Fruit fly (Drosophila melanogaster): ENCODE measurements around the gene CG11134.

Gene CG11134

dm6 chrX:13740062-13740461 lies 2.3 kb downstream of the CG11134 start (continued):
- peak; percentile 68 for TF ChIP-seq toy (GFP tag; IDR thresholded peaks at IDR 0.05)
- TF ChIP-seq jing (GFP tag; optimal IDR thresholded peaks at IDR 0.05), result peak; percentile 47
- TF ChIP-seq nau (GFP tag; optimal IDR thresholded peaks at IDR 0.05), result peak; percentile 31
- no peak; the same call in 2 of the 3 replicates for TF ChIP-seq CG17361 (GFP tag; IDR thresholded peaks at IDR 0.05)
- peak; percentile 89 for TF ChIP-seq CG15269 (tag; optimal IDR thresholded peaks at IDR 0.05)
- TF ChIP-seq chinmo (GFP tag; IDR thresholded peaks at IDR 0.05; ENCODE audit: partially characterized antibody), result no peak
- peak; percentile 69 for TF ChIP-seq CG2712 (tag; optimal IDR thresholded peaks at IDR 0.05)
- TF ChIP-seq CG10462 (GFP tag; optimal IDR thresholded peaks at IDR 0.05), result no peak
- no peak for TF ChIP-seq run (tag; optimal IDR thresholded peaks at IDR 0.05)
- peak; percentile 55 for TF ChIP-seq CG4820 (GFP tag; optimal IDR thresholded peaks at IDR 0.05)
- TF ChIP-seq CG7745 (tag; optimal IDR thresholded peaks at IDR 0.05), result no peak
- TF ChIP-seq nerfin-1 (tag; optimal IDR thresholded peaks at IDR 0.05), result peak; percentile 33
- TF ChIP-seq CG7556 (GFP tag; optimal IDR thresholded peaks at IDR 0.05), result no peak
- peak; percentile 58 for TF ChIP-seq Atf3 (GFP tag; optimal IDR thresholded peaks at IDR 0.05)
- peak; percentile 44; the same call in 1 of the 2 replicates for TF ChIP-seq klu (GFP tag; IDR thresholded peaks at IDR 0.05)
- TF ChIP-seq sisA (GFP tag; IDR thresholded peaks at IDR 0.05), result peak; percentile 85
- TF ChIP-seq sc (optimal IDR thresholded peaks at IDR 0.05), result no peak
- peak; percentile 15 for TF ChIP-seq sc (GFP tag; optimal IDR thresholded peaks at IDR 0.05)
- TF ChIP-seq mld (GFP tag; IDR thresholded peaks at IDR 0.05; ENCODE audit: partially characterized antibody), result no peak
- peak; percentile 70 for TF ChIP-seq gsb (GFP tag; IDR thresholded peaks at IDR 0.05)
- TF ChIP-seq unpg (GFP tag; optimal IDR thresholded peaks at IDR 0.05), result peak; percentile 72
- no peak for TF ChIP-seq CG9797 (GFP tag; optimal IDR thresholded peaks at IDR 0.05)
- TF ChIP-seq unc-4 (GFP tag; IDR thresholded peaks at IDR 0.05; ENCODE audit: partially characterized antibody), result no peak
- peak; percentile 29 for TF ChIP-seq CG8359 (GFP tag; optimal IDR thresholded peaks at IDR 0.05; ENCODE audit: borderline replicate concordance)
- TF ChIP-seq schlank (tag; optimal IDR thresholded peaks at IDR 0.05), result peak; percentile 62
- peak; percentile 85 for TF ChIP-seq tin (GFP tag; optimal IDR thresholded peaks at IDR 0.05)
- TF ChIP-seq wor (GFP tag; IDR thresholded peaks at IDR 0.05), result peak; percentile 29; the same call in 1 of the 2 replicates
- peak; percentile 81 for TF ChIP-seq gem (tag; optimal IDR thresholded peaks at IDR 0.05)
- TF ChIP-seq CG11696 (GFP tag; IDR thresholded peaks at IDR 0.05), result peak; percentile 51; the same call in 1 of the 2 replicates
- TF ChIP-seq corto (GFP tag; optimal IDR thresholded peaks at IDR 0.05), result no peak
- TF ChIP-seq Antp (GFP tag; optimal IDR thresholded peaks at IDR 0.05), result peak; percentile 92

dm6 chrX:13740992-13741391 lies 3.2 kb downstream of the CG11134 start:
- TF ChIP-seq GATAe (GFP tag; conservative IDR thresholded peaks at IDR 0.05), result peak; percentile 16; the same call in 1 of the 2 replicates
- TF ChIP-seq ems (GFP tag; optimal IDR thresholded peaks at IDR 0.05), result no peak
- TF ChIP-seq mirr (GFP tag; optimal IDR thresholded peaks at IDR 0.05), result peak; percentile 26
- no peak for TF ChIP-seq Nf-YB (GFP tag; optimal IDR thresholded peaks at IDR 0.05)
- no peak for TF ChIP-seq ken (GFP tag; IDR thresholded peaks at IDR 0.05)
- TF ChIP-seq CG34376 (GFP tag; optimal IDR thresholded peaks at IDR 0.05), result peak; percentile 16
- no peak for TF ChIP-seq CG15514 (GFP tag; optimal IDR thresholded peaks at IDR 0.05)
- TF ChIP-seq grn (GFP tag; optimal IDR thresholded peaks at IDR 0.05), result peak; percentile 15
- no peak for TF ChIP-seq CG8924 (tag; optimal IDR thresholded peaks at IDR 0.05)
- TF ChIP-seq oc (tag; optimal IDR thresholded peaks at IDR 0.05), result no peak
- no peak for TF ChIP-seq CG4854 (GFP tag; optimal IDR thresholded peaks at IDR 0.05)
- TF ChIP-seq sna (GFP tag; IDR thresholded peaks at IDR 0.05; ENCODE audit: partially characterized antibody), result no peak
- TF ChIP-seq Hr39 (optimal IDR thresholded peaks at IDR 0.05), result no peak
- peak; percentile 11 for TF ChIP-seq sug (tag; optimal IDR thresholded peaks at IDR 0.05)
- TF ChIP-seq CG3407 (GFP tag; optimal IDR thresholded peaks at IDR 0.05), result no peak
- no peak for TF ChIP-seq en (GFP tag; optimal IDR thresholded peaks at IDR 0.05)
- TF ChIP-seq dysf (GFP tag; IDR thresholded peaks at IDR 0.05), result no peak
- no peak for TF ChIP-seq CG10565 (GFP tag; optimal IDR thresholded peaks at IDR 0.05)
- peak; percentile 63 for TF ChIP-seq Vsx1 (GFP tag; optimal IDR thresholded peaks at IDR 0.05)
- TF ChIP-seq CG6272 (GFP tag; IDR thresholded peaks at IDR 0.05), result no peak
- TF ChIP-seq exex (tag; optimal IDR thresholded peaks at IDR 0.05), result peak; percentile 92
- TF ChIP-seq CG8388 (GFP tag; optimal IDR thresholded peaks at IDR 0.05), result no peak

All from whole organism, embryonic.